Worm (Caenorhabditis elegans): ENCODE measurements around the gene pqn-41.
A peak's percentile ranks its signal among the peaks of the same experiment; 100 is the strongest.

pqn-41 gene

ce11 chrIII:1927230-1927629 lies 21.5 kb downstream of the pqn-41 start:
- no peak for TF ChIP-seq nhr-11 (tag; optimal IDR thresholded peaks at IDR 0.05)
- TF ChIP-seq lin-13 (GFP tag; optimal IDR thresholded peaks at IDR 0.05): peak; percentile 21
- TF ChIP-seq nhr-77 (tag; optimal IDR thresholded peaks at IDR 0.05): no peak
- TF ChIP-seq lsy-2 (tag; optimal IDR thresholded peaks at IDR 0.05): peak; percentile 14 to 29

ce11 chrIII:1928741-1929499 lies 23.2 kb downstream of the pqn-41 start:
- TF ChIP-seq lsy-2 (tag; optimal IDR thresholded peaks at IDR 0.05): peak; percentile 2 to 63
- peak; percentile 60 for TF ChIP-seq lin-13 (GFP tag; optimal IDR thresholded peaks at IDR 0.05)
- no peak for TF ChIP-seq ceh-82 (tag; optimal IDR thresholded peaks at IDR 0.05)

- TF ChIP-seq egl-27 (tag; optimal IDR thresholded peaks at IDR 0.05): no peak
- no peak for TF ChIP-seq nhr-12 (tag; optimal IDR thresholded peaks at IDR 0.05)
- no peak for TF ChIP-seq peb-1 (tag; optimal IDR thresholded peaks at IDR 0.05)
- no peak for TF ChIP-seq nhr-21 (tag; optimal IDR thresholded peaks at IDR 0.05)
- no peak for TF ChIP-seq lin-39 (tag; optimal IDR thresholded peaks at IDR 0.05)
- TF ChIP-seq gmeb-1 (tag; optimal IDR thresholded peaks at IDR 0.05): no peak
- no peak for TF ChIP-seq lin-13 (GFP tag; optimal IDR thresholded peaks at IDR 0.05)
- no peak for TF ChIP-seq nhr-77 (tag; optimal IDR thresholded peaks at IDR 0.05)
- no peak for TF ChIP-seq lin-11 (tag; optimal IDR thresholded peaks at IDR 0.05)
Observed at ce11 chrIII:1930714-1931273, 25.0 kb downstream of the pqn-41 start.

ce11 chrIII:1931509-1931908 lies 25.8 kb downstream of the pqn-41 start:
- TF ChIP-seq crh-2 (tag; optimal IDR thresholded peaks at IDR 0.05) (no peak), lsy-2 (tag; optimal IDR thresholded peaks at IDR 0.05) (peak in 1 of 2 experiments; percentile 63), ztf-1 (GFP tag; conservative IDR thresholded peaks at IDR 0.05) (no peak), lin-13 (GFP tag; optimal IDR thresholded peaks at IDR 0.05) (peak; percentile 26), blmp-1 (tag; optimal IDR thresholded peaks at IDR 0.05; ENCODE audit: insufficient read depth) (no peak), dmd-4 (tag; optimal IDR thresholded peaks at IDR 0.05) (no peak), snpc-4 (tag; optimal IDR thresholded peaks at IDR 0.05) (no peak), lin-11 (tag; optimal IDR thresholded peaks at IDR 0.05) (no peak)

- TF ChIP-seq nhr-237 (tag; optimal IDR thresholded peaks at IDR 0.05) (no peak), lin-13 (GFP tag; optimal IDR thresholded peaks at IDR 0.05) (no peak), nhr-12 (tag; optimal IDR thresholded peaks at IDR 0.05) (no peak), F13H6.1 (tag; optimal IDR thresholded peaks at IDR 0.05) (no peak), lin-11 (tag; optimal IDR thresholded peaks at IDR 0.05) (no peak), ztf-11 (tag; optimal IDR thresholded peaks at IDR 0.05) (no peak), skn-1 (tag; optimal IDR thresholded peaks at IDR 0.05) (no peak), unc-55 (GFP tag; optimal IDR thresholded peaks at IDR 0.05) (no peak), peb-1 (tag; optimal IDR thresholded peaks at IDR 0.05) (no peak)
Observed at ce11 chrIII:1932018-1932417, 26.3 kb downstream of the pqn-41 start.

ce11 chrIII:1934141-1934540 lies 28.4 kb downstream of the pqn-41 start:
- TF ChIP-seq F13H6.1 (tag; optimal IDR thresholded peaks at IDR 0.05) (no peak), aly-2 (tag; optimal IDR thresholded peaks at IDR 0.05) (no peak), lsy-2 (tag; optimal IDR thresholded peaks at IDR 0.05) (no peak), ama-1 (optimal IDR thresholded peaks at IDR 0.05) (no peak), Y55F3AM.14 (GFP tag; optimal IDR thresholded peaks at IDR 0.05) (no peak), fos-1 (tag; optimal IDR thresholded peaks at IDR 0.05) (no peak), ceh-16 (tag; optimal IDR thresholded peaks at IDR 0.05) (no peak), ceh-82 (tag; optimal IDR thresholded peaks at IDR 0.05) (no peak), lin-11 (tag; optimal IDR thresholded peaks at IDR 0.05) (no peak), zag-1 (tag; optimal IDR thresholded peaks at IDR 0.05) (no peak)

DNA sequence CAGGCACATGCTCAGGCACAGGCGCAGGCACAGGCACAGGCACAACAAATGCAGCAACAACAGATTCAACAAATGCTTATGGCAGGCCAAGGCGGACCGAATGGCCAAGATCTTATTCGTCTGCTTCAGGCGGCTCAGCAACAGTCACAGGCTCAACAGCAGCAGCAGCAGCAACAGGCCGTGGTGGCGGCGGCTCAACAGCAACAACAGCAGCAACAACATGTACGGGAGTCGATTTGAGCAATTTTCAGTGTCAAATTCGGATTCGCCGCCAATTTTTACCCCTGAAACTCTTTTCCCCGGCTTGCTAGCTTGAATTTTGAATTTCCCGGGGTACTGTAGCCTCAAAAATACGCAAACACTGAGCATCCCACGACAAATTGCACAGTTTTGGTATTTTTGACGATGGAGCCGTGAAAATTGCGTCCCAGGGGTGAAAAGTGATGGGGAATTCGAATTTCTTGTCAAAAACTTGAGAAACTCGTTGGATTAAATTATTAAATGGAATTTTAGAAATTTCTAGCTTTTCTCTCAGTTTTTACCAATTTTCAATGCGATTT lies 32.2 kb downstream of the pqn-41 start:
- TF ChIP-seq egl-27 (tag; optimal IDR thresholded peaks at IDR 0.05): no peak
- TF ChIP-seq blmp-1 (tag; optimal IDR thresholded peaks at IDR 0.05; ENCODE audit: insufficient read depth): no peak
- no peak for TF ChIP-seq aly-2 (tag; optimal IDR thresholded peaks at IDR 0.05)
- no peak for TF ChIP-seq nhr-23 (tag; optimal IDR thresholded peaks at IDR 0.05)
- TF ChIP-seq skn-1 (tag; optimal IDR thresholded peaks at IDR 0.05): no peak
- TF ChIP-seq nhr-12 (tag; optimal IDR thresholded peaks at IDR 0.05): no peak
- peak in 1 of 2 experiments; percentile 60 for TF ChIP-seq lsy-2 (tag; optimal IDR thresholded peaks at IDR 0.05)
- TF ChIP-seq dmd-4 (tag; optimal IDR thresholded peaks at IDR 0.05): no peak
- peak; percentile 70 for TF ChIP-seq lin-13 (GFP tag; optimal IDR thresholded peaks at IDR 0.05)

Data from whole organism, L2 larva.